Worm (Caenorhabditis elegans) whole organism, early embryonic: ENCODE results near the gene lys-3.

Experiments used
- B0310.2 ChIP-seq: sonication (generic microtip); optimal IDR thresholded peaks from 2 replicates; lab custom pipeline; 2016; ENCODE audit warnings: mild to moderate bottlenecking, missing genetic modification characterization, missing compliant biosample characterization
- F13C5.2 ChIP-seq: sonication (generic microtip); optimal IDR thresholded peaks from 2 replicates; lab custom pipeline; 2017; ENCODE audit warnings: mild to moderate bottlenecking, missing genetic modification characterization, inconsistent platforms, missing compliant biosample characterization
- aly-1 ChIP-seq: sonication (generic microtip); optimal IDR thresholded peaks from 2 replicates; lab custom pipeline; 2016; ENCODE audit warnings: missing genetic modification characterization, missing compliant biosample characterization
- ama-1 ChIP-seq: fragments of 150-350 bp; optimal IDR thresholded peaks from 2 replicates; lab custom pipeline; 2014
- ceh-13 ChIP-seq: fragments of 200-800 bp; sonication (Bioruptor generic); optimal IDR thresholded peaks from 2 replicates; lab custom pipeline; 2018; ENCODE audit warnings: mild to moderate bottlenecking, missing genetic modification characterization, missing compliant biosample characterization
- ceh-36 ChIP-seq: sonication (generic microtip); optimal IDR thresholded peaks from 2 replicates; lab custom pipeline; 2016; ENCODE audit warnings: missing genetic modification characterization, inconsistent platforms, missing compliant biosample characterization
- ets-7 ChIP-seq: sonication (generic microtip); optimal IDR thresholded peaks from 2 replicates; lab custom pipeline; 2016; ENCODE audit warnings: missing genotype, missing genetic modification characterization, missing compliant biosample characterization
- flt-1 ChIP-seq: fragments of 200-800 bp; sonication (Bioruptor generic); IDR thresholded peaks from 2 replicates; pipeline ENCODE4 v1.3.6; 2022; ENCODE audit warnings: missing genetic modification characterization, missing compliant biosample characterization
- hmbx-1 ChIP-seq: sonication (generic microtip); optimal IDR thresholded peaks from 2 replicates; lab custom pipeline; 2016; ENCODE audit warnings: mild to moderate bottlenecking, missing genetic modification characterization, missing compliant biosample characterization
- hmg-4 ChIP-seq: fragments of 200-800 bp; sonication (Bioruptor generic); optimal IDR thresholded peaks from 2 replicates; lab custom pipeline; 2018; ENCODE audit warnings: mild to moderate bottlenecking, missing genetic modification characterization, missing compliant biosample characterization
- hnd-1 ChIP-seq: sonication (generic microtip); optimal IDR thresholded peaks from 2 replicates; lab custom pipeline; 2016; ENCODE audit warnings: missing genetic modification characterization, missing compliant biosample characterization
- pes-1 ChIP-seq: fragments of 200-800 bp; sonication (Bioruptor generic); IDR thresholded peaks from 2 replicates; pipeline ENCODE4 v1.3.6; 2022; ENCODE audit warnings: missing genetic modification reagents, missing genetic modification characterization, missing compliant biosample characterization
- scrt-1 ChIP-seq: fragments of 200-800 bp; sonication (Bioruptor generic); IDR thresholded peaks from 2 replicates; pipeline ENCODE4 v1.3.6; 2022; ENCODE audit warnings: missing genetic modification characterization, missing compliant biosample characterization
- sea-1 ChIP-seq: fragments of 200-800 bp; sonication (Bioruptor generic); conservative IDR thresholded peaks from 2 replicates; pipeline ENCODE4 v1.3.6; 2022; ENCODE audit warnings: missing genetic modification characterization, missing compliant biosample characterization
- tbx-11 ChIP-seq: fragments of 200-800 bp; sonication (Bioruptor generic); IDR thresholded peaks from 2 replicates; pipeline ENCODE4 v1.3.6; 2022; ENCODE audit warnings: missing genetic modification characterization, missing compliant biosample characterization
- tbx-37 ChIP-seq: fragments of 200-800 bp; sonication (Bioruptor generic); conservative IDR thresholded peaks from 2 replicates; pipeline ENCODE4 v1.3.6; 2022; ENCODE audit warnings: missing genetic modification reagents, missing genetic modification characterization, missing compliant biosample characterization
- tra-4 ChIP-seq: sonication (generic microtip); optimal IDR thresholded peaks from 2 replicates; lab custom pipeline; 2017; ENCODE audit warnings: missing genetic modification characterization, missing compliant biosample characterization

Gene lys-3

ce11 chrV:10313953-10314352, 30.6 kb upstream of the lys-3 start, which contains the start of gene gcy-6:
gcy-6 (minus strand) TSS chrV:10314053.
- no peak for TF ChIP-seq B0310.2 (tag; lab: Kevin White, UChicago)
- no peak for TF ChIP-seq sea-1
- TF ChIP-seq scrt-1 (GFP tag; lab: Robert Waterston, UW): no peak
- TF ChIP-seq ets-7 (tag; lab: Kevin White, UChicago): no peak
- no peak for TF ChIP-seq tbx-37
- TF ChIP-seq aly-1 (tag; lab: Kevin White, UChicago): no peak
- no peak for TF ChIP-seq ama-1 (lab: Kevin White, UChicago)
- TF ChIP-seq ceh-13 (GFP tag; lab: Kevin White, UChicago): no peak
- TF ChIP-seq ceh-36 (tag; lab: Kevin White, UChicago): no peak

ce11 chrV:10307283-10307682, 23.9 kb upstream of the lys-3 start, which contains the start of gene che-12:
che-12 (minus strand) TSS chrV:10307383.
- TF ChIP-seq flt-1 (GFP tag; lab: Robert Waterston, UW): no peak
- no peak for TF ChIP-seq tra-4
- TF ChIP-seq hnd-1 (tag; lab: Kevin White, UChicago): no peak
- TF ChIP-seq ceh-13 (GFP tag; lab: Kevin White, UChicago): no peak
- TF ChIP-seq ets-7 (tag; lab: Kevin White, UChicago): no peak
- TF ChIP-seq ceh-36 (tag; lab: Kevin White, UChicago): no peak
- TF ChIP-seq B0310.2 (tag; lab: Kevin White, UChicago): no peak
- TF ChIP-seq hmg-4: no peak
- no peak for TF ChIP-seq hmbx-1 (tag; lab: Kevin White, UChicago)
- no peak for TF ChIP-seq F13C5.2 (tag; lab: Kevin White, UChicago)
- TF ChIP-seq ama-1 (lab: Kevin White, UChicago): no peak

- no peak for TF ChIP-seq tbx-11 (GFP tag; lab: Robert Waterston, UW)
- no peak for TF ChIP-seq F13C5.2 (tag; lab: Kevin White, UChicago)
- TF ChIP-seq ama-1 (lab: Kevin White, UChicago): no peak
- TF ChIP-seq tbx-37: no peak
- no peak for TF ChIP-seq tra-4
- no peak for TF ChIP-seq ets-7 (tag; lab: Kevin White, UChicago)
- TF ChIP-seq hnd-1 (tag; lab: Kevin White, UChicago): no peak
- no peak for TF ChIP-seq scrt-1 (GFP tag; lab: Robert Waterston, UW)
- TF ChIP-seq B0310.2 (tag; lab: Kevin White, UChicago): no peak
- no peak for TF ChIP-seq aly-1 (tag; lab: Kevin White, UChicago)
- TF ChIP-seq pes-1 (GFP tag; lab: Robert Waterston, UW): no peak
- no peak for TF ChIP-seq ceh-36 (tag; lab: Kevin White, UChicago)
These were observed 13.8 kb upstream of the lys-3 start, which contains the start of gene B0024.4 for ce11 chrV:10297099-10297498. B0024.4 (plus strand) TSS chrV:10297399.

- TF ChIP-seq hmg-4: no peak
- no peak for TF ChIP-seq F13C5.2 (tag; lab: Kevin White, UChicago)
- no peak for TF ChIP-seq tbx-37
- no peak for TF ChIP-seq sea-1
- TF ChIP-seq flt-1 (GFP tag; lab: Robert Waterston, UW): no peak
- no peak for TF ChIP-seq ama-1 (lab: Kevin White, UChicago)
- TF ChIP-seq aly-1 (tag; lab: Kevin White, UChicago): no peak
- no peak for TF ChIP-seq ceh-36 (tag; lab: Kevin White, UChicago)
- no peak for TF ChIP-seq tra-4
- TF ChIP-seq ets-7 (tag; lab: Kevin White, UChicago): no peak
- no peak for TF ChIP-seq B0310.2 (tag; lab: Kevin White, UChicago)
- no peak for TF ChIP-seq ceh-13 (GFP tag; lab: Kevin White, UChicago)
- TF ChIP-seq pes-1 (GFP tag; lab: Robert Waterston, UW): no peak
- no peak for TF ChIP-seq hnd-1 (tag; lab: Kevin White, UChicago)
- no peak for TF ChIP-seq tbx-11 (GFP tag; lab: Robert Waterston, UW)
These were observed 11.2 kb upstream of the lys-3 start, which contains the start of gene col-150 for ce11 chrV:10294549-10294948. col-150 (minus strand) TSS chrV:10294649.

- TF ChIP-seq scrt-1 (GFP tag; lab: Robert Waterston, UW) (no peak), aly-1 (tag; lab: Kevin White, UChicago) (no peak), ets-7 (tag; lab: Kevin White, UChicago) (no peak), tbx-11 (GFP tag; lab: Robert Waterston, UW) (no peak), flt-1 (GFP tag; lab: Robert Waterston, UW) (no peak), pes-1 (GFP tag; lab: Robert Waterston, UW) (no peak), tbx-37 (no peak), hmbx-1 (tag; lab: Kevin White, UChicago) (no peak), hmg-4 (no peak)
These were observed 9.5 kb upstream of the lys-3 start, which contains the start of gene col-149 for ce11 chrV:10292819-10293357. col-149 (minus strand) TSS chrV:10292869.

- no peak for TF ChIP-seq F13C5.2 (tag; lab: Kevin White, UChicago)
- TF ChIP-seq aly-1 (tag; lab: Kevin White, UChicago): no peak
- no peak for TF ChIP-seq ceh-13 (GFP tag; lab: Kevin White, UChicago)
- no peak for TF ChIP-seq flt-1 (GFP tag; lab: Robert Waterston, UW)
- no peak for TF ChIP-seq tbx-11 (GFP tag; lab: Robert Waterston, UW)
- TF ChIP-seq scrt-1 (GFP tag; lab: Robert Waterston, UW): no peak
- no peak for TF ChIP-seq ama-1 (lab: Kevin White, UChicago)
- no peak for TF ChIP-seq hnd-1 (tag; lab: Kevin White, UChicago)
- TF ChIP-seq B0310.2 (tag; lab: Kevin White, UChicago): no peak
- TF ChIP-seq hmg-4: no peak
These were observed 8.5 kb upstream of the lys-3 start for ce11 chrV:10291848-10292247.

ce11 chrV:10289743-10290142, 6.4 kb upstream of the lys-3 start, which contains the start of gene B0024.15:
B0024.15 (plus strand) TSS chrV:10290043.
- TF ChIP-seq ceh-13 (GFP tag; lab: Kevin White, UChicago): no peak
- TF ChIP-seq ceh-36 (tag; lab: Kevin White, UChicago): no peak
- TF ChIP-seq tbx-11 (GFP tag; lab: Robert Waterston, UW): no peak
- TF ChIP-seq B0310.2 (tag; lab: Kevin White, UChicago): no peak
- TF ChIP-seq tbx-37: no peak
- no peak for TF ChIP-seq pes-1 (GFP tag; lab: Robert Waterston, UW)
- no peak for TF ChIP-seq aly-1 (tag; lab: Kevin White, UChicago)
- TF ChIP-seq tra-4: no peak
- TF ChIP-seq hmbx-1 (tag; lab: Kevin White, UChicago): no peak
- no peak for TF ChIP-seq scrt-1 (GFP tag; lab: Robert Waterston, UW)
- TF ChIP-seq hnd-1 (tag; lab: Kevin White, UChicago): no peak
- no peak for TF ChIP-seq hmg-4
- TF ChIP-seq ama-1 (lab: Kevin White, UChicago): no peak
- no peak for TF ChIP-seq ets-7 (tag; lab: Kevin White, UChicago)
- TF ChIP-seq sea-1: no peak
- no peak for TF ChIP-seq flt-1 (GFP tag; lab: Robert Waterston, UW)
- TF ChIP-seq F13C5.2 (tag; lab: Kevin White, UChicago): no peak
